Worm (Caenorhabditis elegans) whole organism, L4 larva: ENCODE data around the gene ccdc-47.

Source experiments
- daf-12 ChIP-seq: fragments of 150-350 bp; optimal IDR thresholded peaks from 2 replicates; lab custom pipeline; 2014; ENCODE audit warnings: missing biosample characterization, missing genetic modification reagents, missing genetic modification characterization
- nhr-77 ChIP-seq: fragments of 150-350 bp; optimal IDR thresholded peaks from 2 replicates; lab custom pipeline; 2014; ENCODE audit warnings: missing biosample characterization, missing genetic modification characterization
- set-16 ChIP-seq: fragments of 200-800 bp; sonication (Bioruptor generic); IDR thresholded peaks from 2 replicates; pipeline ENCODE4 v1.3.6; 2022; ENCODE audit warnings: missing genetic modification reagents, missing genetic modification characterization, missing compliant biosample characterization
- snpc-4 ChIP-seq: fragments of 150-350 bp; optimal IDR thresholded peaks from 2 replicates; lab custom pipeline; 2014; ENCODE audit warnings: missing biosample characterization, missing genetic modification characterization

DNA sequence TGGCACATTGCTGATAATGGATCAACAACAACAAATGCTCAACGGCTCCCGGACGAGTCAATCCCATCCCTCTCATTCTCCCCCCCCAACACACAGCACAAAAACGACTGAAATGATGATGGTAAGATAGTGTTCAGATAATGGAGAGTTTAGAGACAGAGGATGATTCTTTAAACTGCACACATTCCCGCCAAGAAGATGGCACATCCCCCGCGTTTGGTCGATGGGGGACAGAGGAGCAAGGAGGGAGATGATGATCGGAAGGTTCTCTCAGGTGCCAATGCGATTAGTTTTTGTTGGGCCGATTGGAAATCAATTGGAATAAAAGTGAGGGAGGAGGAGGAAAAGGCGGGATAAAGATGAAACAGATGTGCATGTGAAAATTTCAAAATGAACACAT is 10.7 kb downstream of the ccdc-47 start:
- TF ChIP-seq snpc-4 (tag; lab: Kevin White, UChicago) (no peak), daf-12 (tag; lab: Kevin White, UChicago) (no peak), nhr-77 (no peak), set-16 (GFP tag; lab: Robert Waterston, UW) (no peak)
